Worm (Caenorhabditis elegans): ENCODE measurements around the gene C46E10.1.

Gene C46E10.1

ce11 chrII:3714595-3714994 is 9.4 kb upstream of the C46E10.1 start, which contains the start of gene srh-100:
srh-100 (minus strand) TSS chrII:3714695.
- no peak for TF ChIP-seq zip-11 (GFP tag; IDR thresholded peaks at IDR 0.05)
- no peak for TF ChIP-seq nhr-11 (tag; optimal IDR thresholded peaks at IDR 0.05)
- no peak for TF ChIP-seq nhr-28 (tag; optimal IDR thresholded peaks at IDR 0.05)
- TF ChIP-seq lim-7 (GFP tag; IDR thresholded peaks at IDR 0.05): no peak
- TF ChIP-seq Y105C5A.15 (GFP tag; IDR thresholded peaks at IDR 0.05): no peak
- no peak for TF ChIP-seq unc-62 (GFP tag; optimal IDR thresholded peaks at IDR 0.05 in 1 of 2)
- no peak for TF ChIP-seq unc-62 (tag; optimal IDR thresholded peaks at IDR 0.05)
- no peak for TF ChIP-seq dve-1 (tag; optimal IDR thresholded peaks at IDR 0.05; ENCODE audit: insufficient read depth)
- no peak for TF ChIP-seq zfp-3 (GFP tag; conservative IDR thresholded peaks at IDR 0.05)
- no peak for TF ChIP-seq ztf-7 (tag; optimal IDR thresholded peaks at IDR 0.05)
- TF ChIP-seq nhr-77 (tag; optimal IDR thresholded peaks at IDR 0.05): no peak

ce11 chrII:3716455-3716854 is 7.6 kb upstream of the C46E10.1 start, which contains the start of gene srh-99:
srh-99 (minus strand) TSS chrII:3716555.
- no peak for TF ChIP-seq mxl-2 (GFP tag; conservative IDR thresholded peaks at IDR 0.05)
- no peak for TF ChIP-seq lin-39 (tag; optimal IDR thresholded peaks at IDR 0.05)
- TF ChIP-seq jun-1 (tag; optimal IDR thresholded peaks at IDR 0.05): no peak
- no peak for TF ChIP-seq nhr-42 (GFP tag; IDR thresholded peaks at IDR 0.05)
- no peak for TF ChIP-seq zfp-2 (tag; optimal IDR thresholded peaks at IDR 0.05)
- TF ChIP-seq lin-29 (GFP tag; IDR thresholded peaks at IDR 0.05): no peak
- TF ChIP-seq nhr-6 (tag; optimal IDR thresholded peaks at IDR 0.05): no peak
- TF ChIP-seq nhr-28 (tag; optimal IDR thresholded peaks at IDR 0.05): no peak
- TF ChIP-seq unc-62 (GFP tag; optimal IDR thresholded peaks at IDR 0.05 in 1 of 2): no peak
- TF ChIP-seq unc-62 (tag; optimal IDR thresholded peaks at IDR 0.05): no peak
- TF ChIP-seq lim-7 (GFP tag; IDR thresholded peaks at IDR 0.05): no peak

- TF ChIP-seq D1046.2 (GFP tag; IDR thresholded peaks at IDR 0.05) (no peak), pha-4 (GFP tag; IDR thresholded peaks at IDR 0.05) (no peak), pha-4 (tag; optimal IDR thresholded peaks at IDR 0.05) (no peak), zip-11 (GFP tag; IDR thresholded peaks at IDR 0.05) (no peak), madf-5 (GFP tag; IDR thresholded peaks at IDR 0.05) (no peak), daf-8 (GFP tag; IDR thresholded peaks at IDR 0.05) (no peak), cey-2 (tag; optimal IDR thresholded peaks at IDR 0.05; ENCODE audit: borderline replicate concordance, insufficient read depth) (no peak), gei-8 (GFP tag; optimal IDR thresholded peaks at IDR 0.05) (no peak), tag-97 (GFP tag; IDR thresholded peaks at IDR 0.05) (no peak), daf-12 (tag; optimal IDR thresholded peaks at IDR 0.05) (no peak)
Measured at ce11 chrII:3716961-3717360, 7.1 kb upstream of the C46E10.1 start, which contains the start of gene fbxc-52. fbxc-52 (plus strand) TSS chrII:3717261.

ce11 chrII:3721016-3721415 is 3.0 kb upstream of the C46E10.1 start, which contains the start of gene C46E10.3:
C46E10.3 (plus strand) TSS chrII:3721316.
- TF ChIP-seq sdz-12 (GFP tag; optimal IDR thresholded peaks at IDR 0.05): no peak
- no peak for TF ChIP-seq madf-5 (GFP tag; IDR thresholded peaks at IDR 0.05)
- no peak for TF ChIP-seq aha-1 (tag)
- TF ChIP-seq mdt-29 (GFP tag; IDR thresholded peaks at IDR 0.05): no peak
- no peak for TF ChIP-seq F37D6.2 (tag; optimal IDR thresholded peaks at IDR 0.05)
- TF ChIP-seq daf-16 (GFP tag; optimal IDR thresholded peaks at IDR 0.05): no peak
- TF ChIP-seq daf-16 (tag; optimal IDR thresholded peaks at IDR 0.05): no peak
- TF ChIP-seq hlh-11 (tag; optimal IDR thresholded peaks at IDR 0.05): no peak
- no peak for TF ChIP-seq nhr-77 (tag; optimal IDR thresholded peaks at IDR 0.05)
- no peak for TF ChIP-seq arid-1 (GFP tag; conservative IDR thresholded peaks at IDR 0.05)
- TF ChIP-seq zfp-2 (tag; optimal IDR thresholded peaks at IDR 0.05): no peak
- TF ChIP-seq ceh-62 (tag; optimal IDR thresholded peaks at IDR 0.05): no peak
- TF ChIP-seq Y105C5A.15 (GFP tag; IDR thresholded peaks at IDR 0.05): no peak
- no peak for TF ChIP-seq Y48G9A.11 (GFP tag; IDR thresholded peaks at IDR 0.05)
- no peak for TF ChIP-seq ama-1 (optimal IDR thresholded peaks at IDR 0.05)
- TF ChIP-seq vab-7 (GFP tag; IDR thresholded peaks at IDR 0.05): no peak
- no peak for TF ChIP-seq rbr-2 (tag; optimal IDR thresholded peaks at IDR 0.05)
- TF ChIP-seq snpc-4 (tag; optimal IDR thresholded peaks at IDR 0.05): no peak
- no peak for TF ChIP-seq tag-97 (GFP tag; IDR thresholded peaks at IDR 0.05)
- TF ChIP-seq dmd-9 (GFP tag; IDR thresholded peaks at IDR 0.05): no peak
- TF ChIP-seq mes-2 (tag; optimal IDR thresholded peaks at IDR 0.05; ENCODE audit: poor library complexity, severe bottlenecking): no peak

Data from whole organism, L4 larva.